Worm (Caenorhabditis elegans) whole organism, L3 larva: ENCODE measurements around the gene C26E6.1.

Source experiments
- ZK546.5 ChIP-seq: sonication (generic microtip); optimal IDR thresholded peaks from 2 replicates; lab custom pipeline; 2017; ENCODE audit warnings: missing biosample characterization, missing genetic modification characterization
- aly-2 ChIP-seq: fragments of 150-350 bp; optimal IDR thresholded peaks from 2 replicates; lab custom pipeline; 2014; ENCODE audit warnings: missing biosample characterization, missing genetic modification characterization
- ama-1 ChIP-seq: fragments of 150-350 bp; optimal IDR thresholded peaks from 2 replicates; lab custom pipeline; 2018
- ceh-16 ChIP-seq: sonication (generic microtip); optimal IDR thresholded peaks from 2 replicates; lab custom pipeline; 2017; ENCODE audit warnings: missing biosample characterization, missing genetic modification characterization
- ceh-28 ChIP-seq: fragments of 150-350 bp; optimal IDR thresholded peaks from 2 replicates; lab custom pipeline; 2014; ENCODE audit warnings: missing biosample characterization, missing genetic modification reagents, missing genetic modification characterization
- egl-27 ChIP-seq: sonication (generic microtip); optimal IDR thresholded peaks from 4 replicates; lab custom pipeline; 2017; ENCODE audit warnings: missing biosample characterization, missing genetic modification reagents, missing genetic modification characterization
- egl-5 ChIP-seq: fragments of 150-350 bp; optimal IDR thresholded peaks from 2 replicates; lab custom pipeline; 2017; ENCODE audit warnings: missing biosample characterization, missing genetic modification reagents, missing genetic modification characterization, inconsistent platforms
- elt-1 ChIP-seq: fragments of 150-350 bp; optimal IDR thresholded peaks from 2 replicates; lab custom pipeline; 2014; ENCODE audit warnings: missing biosample characterization, missing genetic modification characterization
- elt-2 ChIP-seq: sonication (generic microtip); optimal IDR thresholded peaks from 2 replicates; lab custom pipeline; 2016; ENCODE audit warnings: missing genetic modification reagents, mild to moderate bottlenecking, missing genetic modification characterization, missing compliant biosample characterization
- eor-1 ChIP-seq, 2 experiments: fragments of 150-350 bp; optimal IDR thresholded peaks; 2 replicates each; lab custom pipeline; 2014 to 2018; ENCODE audit warnings: missing biosample characterization in 2 of 2, missing genetic modification characterization in 2 of 2
- fkh-10 ChIP-seq: sonication (generic microtip); optimal IDR thresholded peaks from 2 replicates; lab custom pipeline; 2017; ENCODE audit warnings: missing biosample characterization, missing genetic modification reagents, missing genetic modification characterization
- fkh-2 ChIP-seq: fragments of 150-350 bp; optimal IDR thresholded peaks from 2 replicates; lab custom pipeline; 2014; ENCODE audit warnings: missing biosample characterization, missing genetic modification reagents, missing genetic modification characterization
- hmg-11 ChIP-seq: sonication (generic microtip); optimal IDR thresholded peaks from 2 replicates; lab custom pipeline; 2016; ENCODE audit warnings: missing genetic modification characterization, missing compliant biosample characterization
- jun-1 ChIP-seq: fragments of 150-350 bp; optimal IDR thresholded peaks from 2 replicates; lab custom pipeline; 2014; ENCODE audit warnings: missing biosample characterization, missing genetic modification reagents, missing genetic modification characterization
- lin-15B ChIP-seq: fragments of 150-350 bp; optimal IDR thresholded peaks from 2 replicates; lab custom pipeline; 2014; ENCODE audit warnings: missing biosample characterization, missing genetic modification characterization
- lin-39 ChIP-seq: fragments of 150-350 bp; optimal IDR thresholded peaks from 2 replicates; lab custom pipeline; 2018; ENCODE audit warnings: missing biosample characterization, missing genetic modification reagents, missing genetic modification characterization
- lsy-12 ChIP-seq: sonication (generic microtip); optimal IDR thresholded peaks from 2 replicates; lab custom pipeline; 2016; ENCODE audit warnings: mild to moderate bottlenecking, missing genetic modification characterization, missing compliant biosample characterization
- mdl-1 ChIP-seq: fragments of 150-350 bp; optimal IDR thresholded peaks from 2 replicates; lab custom pipeline; 2014; ENCODE audit warnings: missing biosample characterization, missing genetic modification characterization
- mml-1 ChIP-seq: fragments of 150-350 bp; sonication (generic microtip); optimal IDR thresholded peaks from 3 replicates; lab custom pipeline; 2014; ENCODE audit warnings: missing biosample characterization, missing genetic modification characterization
- nfya-1 ChIP-seq: sonication (generic microtip); optimal IDR thresholded peaks from 2 replicates; lab custom pipeline; 2017; ENCODE audit warnings: missing genetic modification characterization, mild to moderate bottlenecking, missing compliant biosample characterization, antibody characterized with exemption, moderate library complexity; ENCODE audit not compliant: insufficient read depth
- nhr-11 ChIP-seq: fragments of 150-350 bp; optimal IDR thresholded peaks from 2 replicates; lab custom pipeline; 2014; ENCODE audit warnings: missing biosample characterization, missing genetic modification characterization
- nhr-12 ChIP-seq: fragments of 150-350 bp; optimal IDR thresholded peaks from 2 replicates; lab custom pipeline; 2014; ENCODE audit warnings: missing biosample characterization, missing genetic modification characterization
- nhr-23 ChIP-seq: fragments of 150-350 bp; optimal IDR thresholded peaks from 2 replicates; lab custom pipeline; 2014; ENCODE audit warnings: missing biosample characterization, missing genetic modification reagents, missing genetic modification characterization
- nhr-237 ChIP-seq: fragments of 150-350 bp; optimal IDR thresholded peaks from 2 replicates; lab custom pipeline; 2014; ENCODE audit warnings: missing biosample characterization, missing genetic modification characterization
- nhr-25 ChIP-seq: sonication (generic microtip); optimal IDR thresholded peaks from 2 replicates; lab custom pipeline; 2017; ENCODE audit warnings: missing biosample characterization, missing genetic modification characterization
- nhr-28 ChIP-seq: fragments of 150-350 bp; optimal IDR thresholded peaks from 2 replicates; lab custom pipeline; 2014; ENCODE audit warnings: missing biosample characterization, missing genetic modification characterization
- nhr-43 ChIP-seq: sonication (generic microtip); optimal IDR thresholded peaks from 2 replicates; lab custom pipeline; 2016; ENCODE audit warnings: mild to moderate bottlenecking, missing genetic modification characterization, missing compliant biosample characterization; ENCODE audit not compliant: poor library complexity, severe bottlenecking
- nhr-67 ChIP-seq: fragments of 150-350 bp; optimal IDR thresholded peaks from 2 replicates; lab custom pipeline; 2014; ENCODE audit warnings: missing biosample characterization, missing genetic modification characterization
- nhr-76 ChIP-seq: fragments of 150-350 bp; sonication (generic microtip); optimal IDR thresholded peaks from 5 replicates; lab custom pipeline; 2014; ENCODE audit warnings: missing biosample characterization, missing genetic modification characterization
- pha-4 ChIP-seq: fragments of 150-350 bp; optimal IDR thresholded peaks from 2 replicates; lab custom pipeline; 2014; ENCODE audit warnings: missing biosample characterization, missing genetic modification reagents, missing genetic modification characterization
- pqm-1 ChIP-seq: fragments of 150-350 bp; optimal IDR thresholded peaks from 2 replicates; lab custom pipeline; 2017; ENCODE audit warnings: missing biosample characterization, missing genetic modification characterization, inconsistent platforms
- sea-2 ChIP-seq: fragments of 150-350 bp; sonication (generic microtip); optimal IDR thresholded peaks from 4 replicates; lab custom pipeline; 2014; ENCODE audit warnings: missing biosample characterization, missing genetic modification reagents, missing genetic modification characterization
- skn-1 ChIP-seq: fragments of 150-350 bp; optimal IDR thresholded peaks from 2 replicates; lab custom pipeline; 2014; ENCODE audit warnings: missing biosample characterization, missing genetic modification characterization
- tbx-2 ChIP-seq: sonication (generic microtip); optimal IDR thresholded peaks from 2 replicates; lab custom pipeline; 2016; ENCODE audit warnings: mild to moderate bottlenecking, missing genetic modification characterization, missing compliant biosample characterization
- zag-1 ChIP-seq: fragments of 150-350 bp; optimal IDR thresholded peaks from 2 replicates; lab custom pipeline; 2014; ENCODE audit warnings: missing biosample characterization, missing genetic modification characterization
- ztf-11 ChIP-seq: fragments of 150-350 bp; optimal IDR thresholded peaks from 2 replicates; lab custom pipeline; 2014; ENCODE audit warnings: missing biosample characterization, missing genetic modification characterization
- ztf-4 ChIP-seq: fragments of 150-350 bp; optimal IDR thresholded peaks from 2 replicates; lab custom pipeline; 2014; ENCODE audit warnings: missing biosample characterization, missing genetic modification characterization

The C26E6.1 gene

DNA sequence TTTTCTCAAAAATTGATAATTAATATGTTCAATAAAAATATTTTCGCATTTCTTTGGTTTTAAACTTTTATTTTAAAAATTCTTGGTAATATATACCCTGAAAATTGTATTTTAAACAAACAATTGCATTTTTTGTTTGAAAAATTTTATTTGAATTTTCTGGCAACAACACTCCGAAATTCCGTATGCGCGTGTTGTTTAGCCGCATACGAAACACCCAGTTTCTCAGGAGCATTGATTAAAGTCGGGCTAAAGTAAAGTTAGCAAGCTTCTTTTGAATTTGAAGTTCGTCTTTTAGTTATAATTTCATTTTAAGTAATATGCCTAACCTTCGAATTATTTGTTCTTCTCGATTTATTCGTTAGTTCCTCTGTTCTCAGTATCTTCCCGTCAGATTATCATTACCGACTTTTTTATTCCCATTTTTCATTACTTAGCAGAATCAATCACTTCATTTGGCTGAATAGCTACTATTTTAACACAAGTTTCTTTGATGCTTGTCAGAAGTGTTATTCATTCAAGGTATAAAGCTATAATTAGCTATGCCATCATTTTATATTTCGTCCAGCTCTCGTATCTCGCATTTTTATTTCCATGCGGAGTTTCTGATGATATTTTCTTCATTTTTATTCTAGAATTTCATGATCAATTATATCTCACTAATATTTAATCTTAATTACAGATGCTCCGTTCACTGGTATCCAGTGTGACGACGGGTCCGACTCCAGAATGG is 21.6 kb upstream of the C26E6.1 start, which contains the start of gene mrps-18C:
TSS of gene mrps-18C (plus strand) at position 683 of the 733 bp plus-strand sequence.
- TF ChIP-seq lin-15B (tag; lab: Kevin White, UChicago) (peak; percentile 55), elt-2 (no peak), pha-4 (tag; lab: Kevin White, UChicago) (peak; percentile 13), hmg-11 (tag; lab: Kevin White, UChicago) (peak; percentile 3)

- TF ChIP-seq nhr-23 (tag; lab: Kevin White, UChicago) (no peak), lin-15B (tag; lab: Kevin White, UChicago) (no peak)
Measured at ce11 chrIII:4937022-4937421, 19.6 kb upstream of the C26E6.1 start, which contains the start of gene fsn-1. Gene fsn-1 (plus strand): TSS chrIII:4937322.

ce11 chrIII:4939267-4939666 is 17.4 kb upstream of the C26E6.1 start, which contains the start of gene rpb-2:
Gene rpb-2 (plus strand): TSS chrIII:4939567.
- TF ChIP-seq sea-2 (no peak), elt-2 (no peak), mml-1 (tag; lab: Kevin White, UChicago) (no peak), jun-1 (tag; lab: Kevin White, UChicago) (no peak), ZK546.5 (no peak), egl-5 (tag; lab: Kevin White, UChicago) (no peak), nhr-25 (no peak)

- no peak for TF ChIP-seq nhr-28 (tag; lab: Kevin White, UChicago)
Measured at ce11 chrIII:4944213-4944612, 12.5 kb upstream of the C26E6.1 start, which contains the start of gene ntl-9. Gene ntl-9 (plus strand): TSS chrIII:4944513.

ce11 chrIII:4947352-4947751 is 9.3 kb upstream of the C26E6.1 start:
- TF ChIP-seq nfya-1 (tag; lab: Kevin White, UChicago) (peak; percentile 58), lin-39 (peak; percentile 77), hmg-11 (tag; lab: Kevin White, UChicago) (peak; percentile 47), zag-1 (tag; lab: Kevin White, UChicago) (no peak)

DNA sequence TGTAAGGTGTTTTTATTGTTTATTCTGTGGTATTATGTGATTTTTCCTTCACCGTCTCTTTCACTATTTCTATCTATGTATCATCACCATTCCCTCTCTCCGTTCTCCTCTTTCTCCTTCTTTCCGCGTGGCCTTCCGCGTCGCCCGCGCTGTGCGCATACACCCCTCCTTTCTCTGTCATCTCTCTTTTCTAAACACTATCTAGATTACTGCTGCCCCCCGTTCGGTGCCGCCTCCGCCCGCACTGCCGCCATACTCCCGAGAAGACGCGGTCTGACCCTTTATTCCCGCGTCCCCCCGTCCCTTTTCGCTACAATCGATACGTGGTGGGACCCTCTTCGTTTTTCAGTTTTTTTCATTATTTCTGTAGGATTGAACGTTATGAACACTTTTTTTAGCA is 8.0 kb upstream of the C26E6.1 start:
- TF ChIP-seq lin-39 (peak; percentile 6), nfya-1 (tag; lab: Kevin White, UChicago) (peak; percentile 9), ama-1 (no peak)

- TF ChIP-seq ceh-16 (tag; lab: Kevin White, UChicago) (no peak), mml-1 (tag; lab: Kevin White, UChicago) (no peak), skn-1 (no peak), tbx-2 (no peak), nhr-76 (tag; lab: Kevin White, UChicago) (no peak), nhr-67 (tag; lab: Kevin White, UChicago) (no peak), ztf-11 (no peak), elt-2 (no peak), nhr-25 (no peak), nhr-11 (tag; lab: Kevin White, UChicago) (peak; percentile 17), egl-27 (no peak), ZK546.5 (no peak), lin-15B (tag; lab: Kevin White, UChicago) (peak; percentile 37), nhr-28 (tag; lab: Kevin White, UChicago) (no peak), hmg-11 (tag; lab: Kevin White, UChicago) (peak; percentile 58), lin-39 (peak; percentile 65), nhr-43 (tag; lab: Kevin White, UChicago) (no peak), lsy-12 (tag; lab: Kevin White, UChicago) (no peak), ceh-28 (tag; lab: Kevin White, UChicago) (no peak), sea-2 (no peak), fkh-10 (GFP tag; lab: Kevin White, UChicago) (no peak), eor-1 (tag; optimal IDR thresholded peaks at IDR 0.05; lab: Kevin White, UChicago) (no peak), nhr-23 (tag; lab: Kevin White, UChicago) (no peak), nfya-1 (tag; lab: Kevin White, UChicago) (peak; percentile 86), pha-4 (tag; lab: Kevin White, UChicago) (peak; percentile 16), pqm-1 (no peak), elt-1 (tag; lab: Kevin White, UChicago) (no peak), mdl-1 (tag; lab: Kevin White, UChicago) (no peak), nhr-12 (tag; lab: Kevin White, UChicago) (no peak), aly-2 (tag; lab: Kevin White, UChicago) (no peak), ztf-4 (no peak), jun-1 (tag; lab: Kevin White, UChicago) (no peak), ama-1 (no peak), fkh-2 (tag; lab: Kevin White, UChicago) (no peak), egl-5 (tag; lab: Kevin White, UChicago) (no peak), nhr-237 (no peak)
Measured at ce11 chrIII:4950345-4950744, 6.3 kb upstream of the C26E6.1 start.
